Fruit fly (Drosophila melanogaster) whole organism, embryonic: Measurements from ENCODE around the gene Cyp6a18.
A peak's percentile ranks its signal among the peaks of the same experiment; 100 is the strongest.

Experiments
- ATbp ChIP-seq: fragments of 200-800 bp; sonication (Bioruptor generic); optimal IDR thresholded peaks from 2 replicates; lab custom pipeline; 2017; ENCODE audit warnings: missing biosample characterization, mild to moderate bottlenecking, missing genetic modification characterization, missing genetic modification reagents
- Atf3 ChIP-seq: fragments of 200-800 bp; sonication (Bioruptor generic); optimal IDR thresholded peaks from 3 replicates; lab custom pipeline; 2016; ENCODE audit warnings: missing biosample characterization, missing genetic modification characterization
- Blimp-1 ChIP-seq: fragments of 200-800 bp; sonication (Bioruptor generic); optimal IDR thresholded peaks from 3 replicates; lab custom pipeline; 2018; ENCODE audit warnings: missing biosample characterization, missing genetic modification characterization, mild to moderate bottlenecking, moderate library complexity, missing genetic modification reagents
- CG11398 ChIP-seq: fragments of 200-800 bp; sonication (Bioruptor generic); optimal IDR thresholded peaks from 2 replicates; lab custom pipeline; 2016; ENCODE audit warnings: missing biosample characterization, missing genetic modification characterization
- CG12659 ChIP-seq: fragments of 200-800 bp; sonication (Bioruptor generic); optimal IDR thresholded peaks from 3 replicates; lab custom pipeline; 2017; ENCODE audit warnings: mild to moderate bottlenecking, missing biosample characterization, missing genetic modification reagents, missing genetic modification characterization
- CG14014 ChIP-seq: fragments of 200-800 bp; sonication (Bioruptor generic); IDR thresholded peaks from 2 replicates; pipeline ENCODE4 v1.3.6; 2022; ENCODE audit warnings: missing biosample characterization, missing genetic modification characterization
- CG14860 ChIP-seq: fragments of 200-800 bp; sonication (Bioruptor generic); IDR thresholded peaks from 3 replicates; pipeline ENCODE4 v1.3.6; 2022; ENCODE audit warnings: missing biosample characterization, missing genetic modification characterization; ENCODE audit not compliant: partially characterized antibody
- CG14965 ChIP-seq: fragments of 200-800 bp; sonication (Bioruptor generic); optimal IDR thresholded peaks from 2 replicates; lab custom pipeline; 2016; ENCODE audit warnings: missing biosample characterization, missing genetic modification characterization, borderline replicate concordance
- CG15479 ChIP-seq: fragments of 200-800 bp; sonication (Bioruptor generic); optimal IDR thresholded peaks from 3 replicates; lab custom pipeline; 2019; ENCODE audit warnings: missing biosample characterization, mild to moderate bottlenecking, missing genetic modification characterization, moderate library complexity
- CG15601 ChIP-seq: fragments of 200-800 bp; sonication (Bioruptor generic); optimal IDR thresholded peaks from 3 replicates; lab custom pipeline; 2019; ENCODE audit warnings: missing biosample characterization, mild to moderate bottlenecking, missing genetic modification characterization, moderate library complexity
- CG17829 ChIP-seq: fragments of 200-800 bp; optimal IDR thresholded peaks from 2 replicates; lab custom pipeline; 2019; ENCODE audit warnings: missing biosample characterization, mild to moderate bottlenecking, missing genetic modification characterization, moderate library complexity
- CG18011 ChIP-seq: fragments of 200-800 bp; sonication (Bioruptor generic); optimal IDR thresholded peaks from 2 replicates; lab custom pipeline; 2017; ENCODE audit warnings: missing biosample characterization, missing genetic modification characterization, mild to moderate bottlenecking, moderate library complexity, missing genotype
- CG2120 ChIP-seq: fragments of 200-800 bp; sonication (Bioruptor generic); optimal IDR thresholded peaks from 3 replicates; lab custom pipeline; 2016; ENCODE audit warnings: missing biosample characterization, missing genetic modification characterization
- CG30020 ChIP-seq: fragments of 200-800 bp; optimal IDR thresholded peaks from 2 replicates; lab custom pipeline; 2019; ENCODE audit warnings: missing biosample characterization, mild to moderate bottlenecking, missing genetic modification characterization, moderate library complexity
- CG42726 ChIP-seq: fragments of 200-800 bp; sonication (Bioruptor generic); IDR thresholded peaks from 2 replicates; pipeline ENCODE4 v1.3.6; 2022; ENCODE audit warnings: missing biosample characterization, missing genetic modification characterization; ENCODE audit not compliant: partially characterized antibody
- CG4404 ChIP-seq: fragments of 200-800 bp; sonication (Bioruptor generic); IDR thresholded peaks from 2 replicates; pipeline ENCODE4 v1.3.6; 2022; ENCODE audit warnings: missing biosample characterization, missing genetic modification characterization
- CG4820 ChIP-seq: fragments of 200-800 bp; sonication (Bioruptor generic); optimal IDR thresholded peaks from 3 replicates; lab custom pipeline; 2016; ENCODE audit warnings: missing biosample characterization, missing genetic modification characterization
- CG4854 ChIP-seq: fragments of 200-800 bp; sonication (Bioruptor generic); optimal IDR thresholded peaks from 2 replicates; lab custom pipeline; 2016; ENCODE audit warnings: missing biosample characterization, missing genetic modification characterization, inconsistent platforms
- CG6791 ChIP-seq: fragments of 200-800 bp; sonication (Bioruptor generic); IDR thresholded peaks from 3 replicates; pipeline ENCODE4 v1.3.6; 2022; ENCODE audit warnings: missing biosample characterization, missing genetic modification characterization; ENCODE audit not compliant: partially characterized antibody
- CG7556 ChIP-seq: fragments of 200-800 bp; sonication (Bioruptor generic); optimal IDR thresholded peaks from 2 replicates; lab custom pipeline; 2017; ENCODE audit warnings: missing biosample characterization, mild to moderate bottlenecking, missing genetic modification characterization
- CG7745 ChIP-seq: fragments of 200-800 bp; sonication (Bioruptor generic); optimal IDR thresholded peaks from 2 replicates; lab custom pipeline; 2018; ENCODE audit warnings: missing biosample characterization, mild to moderate bottlenecking, missing genetic modification characterization, moderate library complexity
- CG9876 ChIP-seq: fragments of 200-800 bp; sonication (Bioruptor generic); optimal IDR thresholded peaks from 2 replicates; lab custom pipeline; 2016; ENCODE audit warnings: missing biosample characterization, missing genetic modification characterization
- CkIIα-i1 ChIP-seq: fragments of 200-800 bp; sonication (Bioruptor generic); IDR thresholded peaks from 2 replicates; pipeline ENCODE4 v1.3.6; 2022; ENCODE audit warnings: missing biosample characterization, missing genetic modification characterization
- Dbx ChIP-seq: fragments of 200-800 bp; sonication (Bioruptor generic); IDR thresholded peaks from 3 replicates; pipeline ENCODE4 v1.3.6; 2022; ENCODE audit warnings: missing biosample characterization, missing genetic modification characterization
- Hand ChIP-seq: fragments of 200-800 bp; sonication (Bioruptor generic); optimal IDR thresholded peaks from 2 replicates; lab custom pipeline; 2017; ENCODE audit warnings: mild to moderate bottlenecking, missing biosample characterization, missing genetic modification reagents, missing genetic modification characterization
- Hmr ChIP-seq: fragments of 200-800 bp; sonication (Bioruptor generic); optimal IDR thresholded peaks from 3 replicates; lab custom pipeline; 2017; ENCODE audit warnings: mild to moderate bottlenecking, missing biosample characterization, missing genetic modification reagents, missing genetic modification characterization
- MTF-1 ChIP-seq: fragments of 200-800 bp; sonication (Bioruptor generic); optimal IDR thresholded peaks from 2 replicates; lab custom pipeline; 2018; ENCODE audit warnings: missing biosample characterization, mild to moderate bottlenecking, missing genetic modification characterization, borderline replicate concordance
- Ravus ChIP-seq: fragments of 200-800 bp; sonication (Bioruptor generic); IDR thresholded peaks from 2 replicates; pipeline ENCODE4 v1.3.6; 2022; ENCODE audit warnings: missing biosample characterization, missing genetic modification characterization
- abd-A ChIP-seq: fragments of 200-800 bp; sonication (Bioruptor generic); optimal IDR thresholded peaks from 3 replicates; lab custom pipeline; 2019; ENCODE audit warnings: missing biosample characterization, mild to moderate bottlenecking, missing genetic modification characterization, moderate library complexity
- ac ChIP-seq: fragments of 200-800 bp; sonication (Bioruptor generic); optimal IDR thresholded peaks from 3 replicates; lab custom pipeline; 2017; ENCODE audit warnings: missing biosample characterization, mild to moderate bottlenecking, missing genetic modification characterization
- chinmo ChIP-seq: fragments of 200-800 bp; sonication (Bioruptor generic); IDR thresholded peaks from 4 replicates; pipeline ENCODE4 v1.3.6; 2022; ENCODE audit warnings: missing biosample characterization, missing genetic modification characterization; ENCODE audit not compliant: partially characterized antibody
- crp ChIP-seq, 2 experiments: fragments of 200-800 bp; sonication (Bioruptor generic); optimal IDR thresholded peaks; 2 replicates in 1 of 2; 3 replicates in 1 of 2; lab custom pipeline; 2017; ENCODE audit warnings: missing biosample characterization in 2 of 2, missing genetic modification characterization in 2 of 2, mild to moderate bottlenecking in 1 of 2, moderate library complexity in 1 of 2
- dan ChIP-seq: fragments of 200-800 bp; sonication (Bioruptor generic); IDR thresholded peaks from 2 replicates; pipeline ENCODE4 v1.3.6; 2022; ENCODE audit warnings: missing biosample characterization, missing genetic modification characterization
- danr ChIP-seq: fragments of 200-800 bp; sonication (Bioruptor generic); IDR thresholded peaks from 2 replicates; pipeline ENCODE4 v1.3.6; 2022; ENCODE audit warnings: missing biosample characterization, missing genetic modification characterization
- dpn ChIP-seq, 2 experiments: fragments of 200-800 bp; sonication (Bioruptor generic); optimal IDR thresholded peaks; 3 replicates each; lab custom pipeline; 2016; ENCODE audit warnings: missing biosample characterization in 2 of 2, missing genetic modification characterization in 2 of 2
- gce ChIP-seq: fragments of 200-800 bp; sonication (Bioruptor generic); IDR thresholded peaks from 3 replicates; pipeline ENCODE4 v1.3.6; 2022; ENCODE audit warnings: missing biosample characterization, missing genetic modification characterization
- gfzf ChIP-seq: fragments of 200-800 bp; sonication (Bioruptor generic); optimal IDR thresholded peaks from 2 replicates; lab custom pipeline; 2016; ENCODE audit warnings: missing biosample characterization, mild to moderate bottlenecking, missing genetic modification characterization, moderate library complexity
- gt ChIP-seq: fragments of 200-800 bp; sonication (Bioruptor generic); IDR thresholded peaks from 2 replicates; pipeline ENCODE4 v1.3.6; 2022; ENCODE audit warnings: missing biosample characterization, missing genetic modification characterization
- lmd ChIP-seq: fragments of 200-800 bp; sonication (Bioruptor generic); IDR thresholded peaks from 2 replicates; pipeline ENCODE4 v1.3.6; 2022; ENCODE audit warnings: missing biosample characterization, missing genetic modification characterization
- nerfin-2 ChIP-seq: fragments of 200-800 bp; sonication (Bioruptor generic); IDR thresholded peaks from 2 replicates; pipeline ENCODE4 v1.3.6; 2022; ENCODE audit warnings: missing biosample characterization, missing genetic modification characterization; ENCODE audit not compliant: partially characterized antibody
- psq ChIP-seq: fragments of 200-800 bp; sonication (Bioruptor generic); optimal IDR thresholded peaks from 2 replicates; lab custom pipeline; 2017; ENCODE audit warnings: missing biosample characterization, missing genetic modification characterization
- repo ChIP-seq: fragments of 200-800 bp; sonication (Bioruptor generic); optimal IDR thresholded peaks from 2 replicates; lab custom pipeline; 2016; ENCODE audit warnings: missing biosample characterization, missing genetic modification characterization
- ro ChIP-seq: fragments of 200-800 bp; sonication (Bioruptor generic); IDR thresholded peaks from 2 replicates; pipeline ENCODE4 v1.3.6; 2022; ENCODE audit warnings: missing biosample characterization, missing genetic modification characterization
- sens ChIP-seq: fragments of 200-800 bp; sonication (Bioruptor generic); peaks from one replicate; lab custom pipeline; 2016; ENCODE audit warnings: missing biosample characterization, missing genetic modification characterization
- slp2 ChIP-seq: fragments of 200-800 bp; sonication (Bioruptor generic); optimal IDR thresholded peaks from 2 replicates; lab custom pipeline; 2016; ENCODE audit warnings: missing biosample characterization, missing genetic modification characterization
- tll ChIP-seq, 2 experiments: fragments of 200-800 bp in 1 of 2; fragments of >200 bp in 1 of 2; sonication (Bioruptor generic) in 1 of 2; optimal IDR thresholded peaks; 2 replicates each; lab custom pipeline; 2017 to 2019; ENCODE audit warnings: missing biosample characterization in 2 of 2, missing genetic modification characterization in 2 of 2, mild to moderate bottlenecking in 1 of 2, moderate library complexity in 1 of 2
- trh ChIP-seq: fragments of 200-800 bp; sonication (Bioruptor generic); optimal IDR thresholded peaks from 2 replicates; lab custom pipeline; 2016; ENCODE audit warnings: missing biosample characterization, missing genetic modification characterization
- unc-4 ChIP-seq: fragments of 200-800 bp; sonication (Bioruptor generic); IDR thresholded peaks from 2 replicates; pipeline ENCODE4 v1.3.6; 2022; ENCODE audit warnings: missing biosample characterization, missing genetic modification characterization; ENCODE audit not compliant: partially characterized antibody
- zen ChIP-seq: fragments of 200-800 bp; sonication (Bioruptor generic); optimal IDR thresholded peaks from 3 replicates; lab custom pipeline; 2018; ENCODE audit warnings: missing biosample characterization, mild to moderate bottlenecking, missing genetic modification characterization, moderate library complexity
- zfh2 ChIP-seq: fragments of 200-800 bp; sonication (Bioruptor generic); optimal IDR thresholded peaks from 2 replicates; lab custom pipeline; 2016; ENCODE audit warnings: missing biosample characterization, missing genetic modification characterization

The Cyp6a18 gene

dm6 chr3R:27440628-27441027 lies 37.8 kb upstream of the Cyp6a18 start, which contains the start of gene CG44290 (continued):
- no peak for TF ChIP-seq zen (tag; lab: Kevin White, UChicago)
- peak; percentile 40; the same call in 1 of the 2 replicates for TF ChIP-seq CG4404 (GFP tag; lab: Robert Waterston, UW)
- TF ChIP-seq CG14860, result no peak
- no peak for TF ChIP-seq Hand (GFP tag; lab: Kevin White, UChicago)
- no peak for TF ChIP-seq Hmr (GFP tag; lab: Kevin White, UChicago)
- TF ChIP-seq CG6791, result no peak
- no peak for TF ChIP-seq Ravus (GFP tag; lab: Robert Waterston, UW)
- no peak for TF ChIP-seq CG42726 (GFP tag; lab: Robert Waterston, UW)
- TF ChIP-seq CG18011 (GFP tag; lab: Kevin White, UChicago), result no peak
- peak; percentile 21 for TF ChIP-seq slp2
- no peak for TF ChIP-seq repo (GFP tag; lab: Kevin White, UChicago)
- TF ChIP-seq chinmo (GFP tag; lab: Robert Waterston, UW), result no peak
- no peak for TF ChIP-seq ro
- no peak for TF ChIP-seq CG30020 (tag; lab: Kevin White, UChicago)
- TF ChIP-seq CG9876, result no peak
- peak; percentile 65 for TF ChIP-seq Blimp-1 (GFP tag; lab: Kevin White, UChicago)
- TF ChIP-seq ac (GFP tag; lab: Kevin White, UChicago), result no peak
- TF ChIP-seq gfzf, result no peak
- no peak for TF ChIP-seq CG7745 (tag; lab: Kevin White, UChicago)
- TF ChIP-seq CG12659, result no peak
- TF ChIP-seq ATbp (GFP tag; lab: Kevin White, UChicago), result peak; percentile 18
- TF ChIP-seq danr (GFP tag; lab: Robert Waterston, UW), result peak; percentile 52; the same call in 1 of the 2 replicates
- TF ChIP-seq trh (GFP tag; lab: Kevin White, UChicago), result no peak
- peak; percentile 37; the same call in 1 of the 3 replicates for TF ChIP-seq gce (GFP tag; lab: Robert Waterston, UW)
- no peak for TF ChIP-seq MTF-1 (GFP tag; lab: Kevin White, UChicago)
- TF ChIP-seq Dbx (GFP tag; lab: Robert Waterston, UW), result no peak
- TF ChIP-seq CG14965 (GFP tag; lab: Kevin White, UChicago), result no peak
- TF ChIP-seq CG15479, result no peak
- TF ChIP-seq unc-4 (GFP tag; lab: Robert Waterston, UW), result no peak
- peak; percentile 53 for TF ChIP-seq CG7556 (GFP tag; lab: Kevin White, UChicago)
- TF ChIP-seq tll (GFP tag; optimal IDR thresholded peaks at IDR 0.05; lab: Kevin White, UChicago), result no peak
- TF ChIP-seq crp (GFP tag; optimal IDR thresholded peaks at IDR 0.05; lab: Kevin White, UChicago), result no peak
- TF ChIP-seq CG11398 (GFP tag; lab: Kevin White, UChicago), result no peak
- TF ChIP-seq CkIIα-i1 (GFP tag; lab: Robert Waterston, UW), result no peak
- TF ChIP-seq lmd (GFP tag; lab: Robert Waterston, UW), result peak; percentile 39
- no peak for TF ChIP-seq dan (GFP tag; lab: Robert Waterston, UW)
- TF ChIP-seq CG4820 (GFP tag; lab: Kevin White, UChicago), result peak; percentile 36
- peak; percentile 96 for TF ChIP-seq sens (GFP tag; lab: Kevin White, UChicago)
- no peak for TF ChIP-seq CG2120 (GFP tag; lab: Kevin White, UChicago)
- TF ChIP-seq CG4854, result no peak
- TF ChIP-seq psq, result no peak
- no peak for TF ChIP-seq abd-A (tag; lab: Kevin White, UChicago)
- no peak for TF ChIP-seq zfh2 (GFP tag; lab: Kevin White, UChicago)
- TF ChIP-seq Atf3, result no peak
- TF ChIP-seq CG17829 (tag; lab: Kevin White, UChicago), result peak; percentile 84
- TF ChIP-seq gt (GFP tag; lab: Robert Waterston, UW), result no peak
- TF ChIP-seq CG14014, result no peak
- no peak for TF ChIP-seq nerfin-2 (GFP tag; lab: Robert Waterston, UW)
- peak in 1 of 2 experiments; percentile 17 for TF ChIP-seq dpn (GFP tag; optimal IDR thresholded peaks at IDR 0.05; lab: Kevin White, UChicago)
- peak; percentile 21 for TF ChIP-seq CG15601
